Worm (Caenorhabditis elegans) whole organism, late embryonic: ENCODE results near the gene tpan-1.

Experiments used
- C08G9.2 ChIP-seq: sonication (generic microtip); optimal IDR thresholded peaks from 2 replicates; lab custom pipeline; 2016; ENCODE audit warnings: mild to moderate bottlenecking, missing genetic modification characterization, moderate library complexity, missing compliant biosample characterization
- F13H6.1 ChIP-seq: sonication (generic microtip); optimal IDR thresholded peaks from 2 replicates; lab custom pipeline; 2016; ENCODE audit warnings: missing genetic modification characterization, missing compliant biosample characterization
- ceh-24 ChIP-seq: sonication (generic microtip); optimal IDR thresholded peaks from 2 replicates; lab custom pipeline; 2016; ENCODE audit warnings: mild to moderate bottlenecking, missing genetic modification characterization, missing compliant biosample characterization
- ceh-48 ChIP-seq: sonication (generic microtip); optimal IDR thresholded peaks from 2 replicates; lab custom pipeline; 2016; ENCODE audit warnings: missing genetic modification characterization, inconsistent platforms, missing compliant biosample characterization
- ceh-9 ChIP-seq: sonication (generic microtip); optimal IDR thresholded peaks from 2 replicates; lab custom pipeline; 2016; ENCODE audit warnings: mild to moderate bottlenecking, missing genetic modification characterization, inconsistent platforms, missing compliant biosample characterization
- elt-4 ChIP-seq: sonication (generic microtip); optimal IDR thresholded peaks from 2 replicates; lab custom pipeline; 2016; ENCODE audit warnings: missing genetic modification characterization, missing compliant biosample characterization
- pqm-1 ChIP-seq: sonication (generic microtip); optimal IDR thresholded peaks from 2 replicates; lab custom pipeline; 2016; ENCODE audit warnings: missing genetic modification characterization, missing compliant biosample characterization
- pros-1 ChIP-seq: fragments of 150-350 bp; optimal IDR thresholded peaks from 2 replicates; lab custom pipeline; 2014; ENCODE audit warnings: missing biosample characterization, missing genetic modification reagents, missing genetic modification characterization
- unc-86 ChIP-seq: sonication (generic microtip); optimal IDR thresholded peaks from 2 replicates; lab custom pipeline; 2016; ENCODE audit warnings: missing genetic modification characterization, missing compliant biosample characterization

- TF ChIP-seq ceh-48 (tag; lab: Kevin White, UChicago) (no peak), unc-86 (no peak), ceh-9 (tag; lab: Kevin White, UChicago) (no peak), F13H6.1 (no peak), pqm-1 (no peak), pros-1 (no peak), elt-4 (tag; lab: Kevin White, UChicago) (no peak), ceh-24 (no peak), C08G9.2 (tag; lab: Kevin White, UChicago) (no peak)
These were observed 10.4 kb upstream of the tpan-1 start for ce11 chrV:20778886-20779285.
